Worm (Caenorhabditis elegans): ENCODE results near the gene pph-6.

DNA sequence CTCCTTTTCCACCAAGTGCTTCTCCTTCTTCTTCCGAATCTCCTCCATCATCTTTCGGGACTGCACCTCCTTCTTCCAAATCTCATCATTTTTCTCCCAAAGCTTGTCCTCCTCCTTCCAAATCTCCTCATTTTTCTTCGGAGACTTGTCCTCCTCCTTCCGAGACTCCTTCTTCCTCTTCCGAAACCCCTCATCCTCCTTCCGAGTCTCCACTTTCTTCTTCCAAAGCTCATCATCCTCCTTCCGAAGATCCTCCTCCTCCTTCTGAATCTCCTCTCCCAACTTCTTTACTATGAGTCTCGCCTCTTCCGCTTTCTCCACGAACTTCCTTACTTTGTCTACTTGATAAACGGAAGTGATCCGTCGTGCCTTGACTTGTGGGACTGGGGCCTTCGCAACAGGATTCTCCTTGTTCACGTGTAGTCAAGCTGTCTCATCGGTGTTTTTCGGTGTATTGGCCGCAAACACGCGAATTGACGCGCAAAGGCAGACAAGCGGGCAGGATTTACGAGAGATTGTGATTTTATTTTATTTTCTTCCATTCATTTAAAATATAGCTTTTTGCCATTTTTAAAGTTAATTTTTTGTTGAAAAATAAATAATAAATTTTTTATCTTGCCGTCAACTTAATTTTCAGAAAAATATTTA is 8.8 kb upstream of the pph-6 start, which contains the start of the genes K01A11.3 and C34C12.12:
- TF ChIP-seq tab-1 (GFP tag; IDR thresholded peaks at IDR 0.05) (no peak), T22C8.4 (GFP tag; IDR thresholded peaks at IDR 0.05) (no peak), med-1 (GFP tag; optimal IDR thresholded peaks at IDR 0.05; ENCODE audit: insufficient read depth) (no peak), ref-1 (GFP tag; conservative IDR thresholded peaks at IDR 0.05) (no peak), ztf-23 (GFP tag; IDR thresholded peaks at IDR 0.05) (no peak)
